Fruit fly (Drosophila melanogaster) whole organism, pupa: ENCODE data around the gene fzy.

Experiments
- CG10348 ChIP-seq: fragments of 200-800 bp; sonication (Bioruptor generic); IDR thresholded peaks from 2 replicates; pipeline ENCODE4 v1.3.6; 2022; ENCODE audit warnings: missing biosample characterization, missing genetic modification characterization
- CG12605 ChIP-seq: fragments of 200-800 bp; sonication (Bioruptor generic); IDR thresholded peaks from 2 replicates; pipeline ENCODE4 v1.3.6; 2022; ENCODE audit warnings: missing biosample characterization, missing genetic modification characterization
- CG13204 ChIP-seq: fragments of 200-800 bp; sonication (Bioruptor generic); optimal IDR thresholded peaks from 2 replicates; lab custom pipeline; 2018; ENCODE audit warnings: missing biosample characterization, mild to moderate bottlenecking, missing genetic modification characterization, moderate library complexity
- CG14655 ChIP-seq: fragments of 200-800 bp; sonication (Bioruptor generic); optimal IDR thresholded peaks from 3 replicates; lab custom pipeline; 2017; ENCODE audit warnings: mild to moderate bottlenecking, missing biosample characterization, missing genetic modification reagents, missing genetic modification characterization
- CG15710 ChIP-seq: fragments of 200-800 bp; sonication (Bioruptor generic); optimal IDR thresholded peaks from 2 replicates; lab custom pipeline; 2018; ENCODE audit warnings: missing biosample characterization, mild to moderate bottlenecking, missing genetic modification characterization, moderate library complexity
- CG17806 ChIP-seq: fragments of 200-800 bp; sonication (Bioruptor generic); optimal IDR thresholded peaks from 2 replicates; lab custom pipeline; 2018; ENCODE audit warnings: missing biosample characterization, mild to moderate bottlenecking, missing genetic modification characterization, moderate library complexity
- CG32121 ChIP-seq: fragments of 200-800 bp; sonication (Bioruptor generic); IDR thresholded peaks from 2 replicates; pipeline ENCODE4 v1.3.6; 2022; ENCODE audit warnings: missing biosample characterization, missing genetic modification characterization
- CG34367 ChIP-seq: fragments of 200-800 bp; sonication (Bioruptor generic); optimal IDR thresholded peaks from 2 replicates; lab custom pipeline; 2018; ENCODE audit warnings: missing biosample characterization, mild to moderate bottlenecking, missing genetic modification characterization
- CG4496 ChIP-seq: fragments of 200-800 bp; sonication (Bioruptor generic); IDR thresholded peaks from 3 replicates; pipeline ENCODE4 v1.3.6; 2022; ENCODE audit warnings: missing biosample characterization, missing genetic modification characterization
- CG8159 ChIP-seq: fragments of 200-800 bp; sonication (Bioruptor generic); optimal IDR thresholded peaks from 3 replicates; lab custom pipeline; 2018; ENCODE audit warnings: missing biosample characterization, mild to moderate bottlenecking, missing genetic modification characterization, moderate library complexity
- CG8301 ChIP-seq: fragments of 200-800 bp; sonication (Bioruptor generic); optimal IDR thresholded peaks from 2 replicates; lab custom pipeline; 2018; ENCODE audit warnings: missing biosample characterization, mild to moderate bottlenecking, missing genetic modification characterization
- CG9948 ChIP-seq: fragments of 200-800 bp; sonication (Bioruptor generic); optimal IDR thresholded peaks from 2 replicates; lab custom pipeline; 2018; ENCODE audit warnings: missing biosample characterization, mild to moderate bottlenecking, missing genetic modification characterization, moderate library complexity
- D1 ChIP-seq: fragments of 200-800 bp; sonication (Bioruptor generic); optimal IDR thresholded peaks from 2 replicates; lab custom pipeline; 2018; ENCODE audit warnings: missing biosample characterization, mild to moderate bottlenecking, missing genetic modification characterization, moderate library complexity
- EcR ChIP-seq: fragments of 200-800 bp; sonication (Bioruptor generic); optimal IDR thresholded peaks from 3 replicates; lab custom pipeline; 2019; ENCODE audit warnings: missing biosample characterization, missing genetic modification characterization, mild to moderate bottlenecking, moderate library complexity, missing genetic modification reagents
- Ets98B ChIP-seq: fragments of 200-800 bp; sonication (Bioruptor generic); IDR thresholded peaks from 2 replicates; pipeline ENCODE4 v1.3.6; 2022; ENCODE audit warnings: missing biosample characterization, missing genetic modification characterization
- Pif1A ChIP-seq: fragments of 200-800 bp; sonication (Bioruptor generic); optimal IDR thresholded peaks from 3 replicates; lab custom pipeline; 2016; ENCODE audit warnings: missing biosample characterization, missing genetic modification characterization
- Pif1B ChIP-seq: fragments of 200-800 bp; sonication (Bioruptor generic); optimal IDR thresholded peaks from 3 replicates; lab custom pipeline; 2016; ENCODE audit warnings: missing biosample characterization, missing genetic modification characterization
- Snoo ChIP-seq: fragments of 200-800 bp; sonication (Bioruptor generic); optimal IDR thresholded peaks from 3 replicates; lab custom pipeline; 2017; ENCODE audit warnings: missing biosample characterization, mild to moderate bottlenecking, missing genetic modification characterization, inconsistent platforms
- fd96Ca ChIP-seq: fragments of 200-800 bp; sonication (Bioruptor generic); IDR thresholded peaks from 3 replicates; pipeline ENCODE4 v1.3.6; 2022; ENCODE audit warnings: missing biosample characterization, missing genetic modification characterization
- gl ChIP-seq: fragments of 200-800 bp; sonication (Bioruptor generic); optimal IDR thresholded peaks from 2 replicates; lab custom pipeline; 2018; ENCODE audit warnings: missing biosample characterization, mild to moderate bottlenecking, missing genetic modification characterization
- rn ChIP-seq: fragments of 200-800 bp; sonication (Bioruptor generic); IDR thresholded peaks from 2 replicates; pipeline ENCODE4 v1.3.6; 2022; ENCODE audit warnings: missing biosample characterization, missing genetic modification characterization

Gene fzy

DNA sequence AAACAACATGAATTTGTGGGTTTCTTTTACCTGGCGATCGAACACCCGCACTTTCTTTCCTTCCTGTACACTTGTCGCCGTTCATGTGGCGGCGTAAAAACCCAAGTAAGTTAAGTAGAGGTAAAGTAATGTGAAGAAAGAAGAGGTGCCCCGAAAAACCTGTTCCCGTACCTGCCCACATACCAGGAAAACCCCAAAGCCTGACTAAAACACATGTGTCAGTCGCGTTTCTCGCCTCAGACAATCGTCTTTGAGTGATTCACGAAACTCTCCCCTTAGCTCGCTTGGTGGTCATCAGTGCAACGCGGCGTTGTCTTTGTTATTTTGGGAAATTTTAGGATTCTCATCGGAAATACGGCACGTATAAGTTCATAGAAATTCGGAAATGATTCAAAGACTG is 12.8 kb downstream of the fzy start:
- TF ChIP-seq CG34367 (no peak), CG9948 (tag; lab: Kevin White, UChicago) (no peak), CG8301 (tag; lab: Kevin White, UChicago) (no peak), CG17806 (tag; lab: Kevin White, UChicago) (no peak), EcR (no peak), CG14655 (GFP tag; lab: Kevin White, UChicago) (no peak), CG8159 (tag; lab: Kevin White, UChicago) (no peak), CG32121 (no peak), CG15710 (no peak), CG12605 (no peak), fd96Ca (GFP tag; lab: Robert Waterston, UW) (no peak), Snoo (tag; lab: Kevin White, UChicago) (no peak), D1 (tag; lab: Kevin White, UChicago) (no peak), CG13204 (GFP tag; lab: Kevin White, UChicago) (no peak), gl (tag; lab: Kevin White, UChicago) (no peak), CG10348 (GFP tag; lab: Robert Waterston, UW) (no peak)

DNA sequence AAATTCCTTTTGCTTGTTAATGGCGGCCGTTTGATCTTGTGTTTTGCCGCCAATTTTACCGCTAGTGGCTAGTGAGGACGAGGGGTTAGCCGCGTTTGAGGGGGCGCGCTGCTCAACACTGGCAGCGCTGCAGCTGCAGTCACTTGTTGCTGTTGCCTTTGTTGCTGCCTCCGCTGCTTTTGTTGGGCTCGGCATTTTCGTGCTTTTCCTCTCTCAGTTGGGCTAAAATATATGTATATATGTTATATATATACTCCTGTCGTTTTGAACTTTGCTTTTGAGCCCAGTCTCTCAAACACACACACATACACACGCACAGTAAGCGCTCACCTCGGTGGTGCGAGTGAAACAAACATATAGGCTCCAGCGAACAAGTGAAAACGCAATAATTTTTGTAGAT is 14.1 kb downstream of the fzy start:
- TF ChIP-seq Ets98B: peak; percentile 31; the same call in 1 of the 2 replicates
- TF ChIP-seq CG14655 (GFP tag; lab: Kevin White, UChicago): peak; percentile 13
- TF ChIP-seq CG12605: peak; percentile 92
- TF ChIP-seq CG32121: peak; percentile 32; the same call in 1 of the 2 replicates
- peak; percentile 10 for TF ChIP-seq Snoo (tag; lab: Kevin White, UChicago)
- peak; percentile 35; the same call in 1 of the 3 replicates for TF ChIP-seq fd96Ca (GFP tag; lab: Robert Waterston, UW)
- TF ChIP-seq CG4496 (GFP tag; lab: Robert Waterston, UW): peak; percentile 79
- TF ChIP-seq CG10348 (GFP tag; lab: Robert Waterston, UW): no peak
- TF ChIP-seq Pif1B (GFP tag; lab: Kevin White, UChicago): peak; percentile 57
- TF ChIP-seq CG17806 (tag; lab: Kevin White, UChicago): no peak
- no peak for TF ChIP-seq gl (tag; lab: Kevin White, UChicago)
- peak; percentile 78 for TF ChIP-seq CG13204 (GFP tag; lab: Kevin White, UChicago)
- TF ChIP-seq CG8159 (tag; lab: Kevin White, UChicago): peak; percentile 8
- TF ChIP-seq EcR: peak; percentile 60
- TF ChIP-seq Pif1A (GFP tag; lab: Kevin White, UChicago): peak; percentile 36
- TF ChIP-seq rn (GFP tag; lab: Robert Waterston, UW): no peak

DNA sequence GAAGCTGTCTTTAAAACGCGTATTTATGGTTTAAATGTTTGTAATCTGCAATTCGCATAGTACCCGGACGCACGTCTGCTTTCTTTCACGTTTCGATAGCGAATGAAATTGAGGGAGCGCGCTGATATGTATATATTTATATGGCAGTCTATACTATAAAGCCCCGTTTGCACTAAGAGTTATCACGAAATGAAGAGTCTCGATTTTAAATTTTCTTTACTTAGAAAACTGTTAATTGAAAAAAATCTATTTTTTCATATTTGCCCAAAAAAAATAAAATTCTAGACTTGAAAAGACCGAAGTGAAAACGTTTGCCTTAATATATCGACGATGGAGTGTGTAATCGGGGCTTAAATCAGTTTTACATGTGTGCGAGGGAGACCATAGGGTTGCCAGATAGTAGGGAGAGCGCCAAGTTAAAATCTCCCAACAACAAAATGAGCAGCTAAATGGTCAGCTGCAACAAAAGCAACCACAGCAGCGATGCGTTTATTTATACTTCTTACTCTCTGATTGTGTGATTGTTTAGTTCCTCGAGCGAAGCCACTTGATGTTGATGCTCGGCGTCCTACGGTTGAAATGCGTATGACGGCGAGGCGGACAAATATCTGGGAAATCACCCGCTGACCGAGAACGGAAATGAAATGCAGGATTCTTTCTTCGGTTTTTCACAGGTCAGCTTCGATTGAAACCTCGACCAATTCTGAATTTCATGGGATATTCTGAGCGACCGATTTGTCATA is 14.9 kb downstream of the fzy start, which contains the start of gene cact:
cact (minus strand) TSS at position 693 of the 743 bp plus-strand sequence.
- TF ChIP-seq CG12605 (peak; percentile 79), Snoo (tag; lab: Kevin White, UChicago) (peak; percentile 87), CG15710 (peak; percentile 84), CG32121 (peak; percentile 90), CG4496 (GFP tag; lab: Robert Waterston, UW) (peak; percentile 91), EcR (peak; percentile 15), fd96Ca (GFP tag; lab: Robert Waterston, UW) (peak; percentile 81; the same call in 2 of the 3 replicates), CG14655 (GFP tag; lab: Kevin White, UChicago) (peak; percentile 88), CG17806 (tag; lab: Kevin White, UChicago) (peak; percentile 91), CG34367 (peak; percentile 79), D1 (tag; lab: Kevin White, UChicago) (peak; percentile 34), Ets98B (peak; percentile 92), Pif1B (GFP tag; lab: Kevin White, UChicago) (peak; percentile 84), CG13204 (GFP tag; lab: Kevin White, UChicago) (no peak), CG9948 (tag; lab: Kevin White, UChicago) (peak; percentile 87), Pif1A (GFP tag; lab: Kevin White, UChicago) (peak; percentile 90), gl (tag; lab: Kevin White, UChicago) (peak; percentile 42), CG8301 (tag; lab: Kevin White, UChicago) (peak; percentile 84), CG8159 (tag; lab: Kevin White, UChicago) (peak; percentile 90), CG10348 (GFP tag; lab: Robert Waterston, UW) (peak; percentile 59), rn (GFP tag; lab: Robert Waterston, UW) (peak; percentile 83)

DNA sequence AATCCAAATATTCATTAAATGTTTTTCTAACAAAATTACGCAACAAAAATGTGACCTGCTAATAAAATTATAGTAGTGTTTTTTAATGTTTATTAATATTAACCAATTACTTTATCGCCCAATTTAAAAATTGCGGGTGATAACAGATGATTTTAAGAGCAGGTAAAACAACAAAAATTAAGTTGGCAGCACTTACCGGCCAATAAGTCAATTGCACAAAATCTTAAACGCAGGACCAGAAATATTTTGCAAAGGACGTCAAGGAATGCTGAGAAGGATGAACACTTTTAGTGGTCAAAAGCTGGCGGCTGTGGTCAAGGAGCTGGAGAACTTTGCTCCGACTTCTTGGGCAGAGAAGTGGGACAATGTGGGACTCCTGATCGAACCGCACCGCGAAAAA is 16.1 kb downstream of the fzy start, which contains the start of gene CG4278:
CG4278 (plus strand) TSS at position 178 of the 400 bp plus-strand sequence.
- TF ChIP-seq D1 (tag; lab: Kevin White, UChicago) (peak; percentile 79), CG34367 (no peak)

DNA sequence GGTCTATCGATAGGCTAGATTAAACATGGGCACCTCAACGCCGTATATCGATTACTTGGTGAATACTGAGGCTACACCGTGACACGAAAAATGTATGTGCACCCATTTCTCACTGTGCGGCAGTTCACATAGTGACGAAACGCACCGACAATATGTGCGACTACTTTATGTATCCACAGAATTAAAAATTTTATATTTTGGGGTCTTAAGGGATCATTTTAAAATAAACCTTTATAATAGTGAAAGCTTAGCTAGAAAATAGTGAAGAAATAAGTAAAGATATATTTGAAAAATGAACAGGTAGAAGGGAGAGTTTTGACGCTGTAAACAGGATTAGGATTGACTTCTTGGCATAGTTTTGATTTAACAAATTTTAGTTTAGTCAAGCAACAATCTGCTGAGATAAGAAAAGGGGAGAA is 18.4 kb downstream of the fzy start, which contains the start of gene mRpL4:
mRpL4 (minus strand) TSS at position 31 of the 419 bp plus-strand sequence.
- TF ChIP-seq D1 (tag; lab: Kevin White, UChicago) (peak; percentile 71), EcR (no peak), Snoo (tag; lab: Kevin White, UChicago) (peak; percentile 14), CG10348 (GFP tag; lab: Robert Waterston, UW) (no peak), CG4496 (GFP tag; lab: Robert Waterston, UW) (no peak; the same call in 2 of the 3 replicates), fd96Ca (GFP tag; lab: Robert Waterston, UW) (no peak), CG13204 (GFP tag; lab: Kevin White, UChicago) (no peak), CG15710 (no peak), CG8301 (tag; lab: Kevin White, UChicago) (no peak), Ets98B (no peak; the same call in 1 of the 2 replicates), rn (GFP tag; lab: Robert Waterston, UW) (no peak), CG17806 (tag; lab: Kevin White, UChicago) (no peak), CG32121 (peak; percentile 27; the same call in 1 of the 2 replicates), CG8159 (tag; lab: Kevin White, UChicago) (no peak), CG12605 (no peak; the same call in 1 of the 2 replicates), Pif1A (GFP tag; lab: Kevin White, UChicago) (no peak), CG9948 (tag; lab: Kevin White, UChicago) (no peak), gl (tag; lab: Kevin White, UChicago) (no peak)
